Worm (Caenorhabditis elegans) whole organism, midembryonic: ENCODE measurements around the gene mbf-1.

Experiments
- flt-1 ChIP-seq: fragments of 200-800 bp; sonication (Bioruptor generic); IDR thresholded peaks from 2 replicates; pipeline ENCODE4 v1.3.6; 2022; ENCODE audit warnings: missing genetic modification characterization, missing compliant biosample characterization
- klf-2 ChIP-seq: fragments of 200-800 bp; sonication (Bioruptor generic); conservative IDR thresholded peaks from 2 replicates; pipeline ENCODE4 v1.3.6; 2022; ENCODE audit warnings: missing genetic modification reagents, missing genetic modification characterization, missing compliant biosample characterization
- ref-1 ChIP-seq: fragments of 200-800 bp; sonication (Bioruptor generic); conservative IDR thresholded peaks from 2 replicates; pipeline ENCODE4 v1.3.6; 2022; ENCODE audit warnings: missing genetic modification reagents, missing genetic modification characterization, missing compliant biosample characterization
- tab-1 ChIP-seq: fragments of 200-800 bp; sonication (Bioruptor generic); IDR thresholded peaks from 2 replicates; pipeline ENCODE4 v1.3.6; 2022; ENCODE audit warnings: missing genetic modification characterization, missing compliant biosample characterization
- ztf-23 ChIP-seq: fragments of 200-800 bp; sonication (Bioruptor generic); IDR thresholded peaks from 2 replicates; pipeline ENCODE4 v1.3.6; 2022; ENCODE audit warnings: missing genetic modification reagents, missing genetic modification characterization, missing compliant biosample characterization
- ztf-29 ChIP-seq: fragments of 200-800 bp; sonication (Bioruptor generic); IDR thresholded peaks from 2 replicates; pipeline ENCODE4 v1.3.6; 2022; ENCODE audit warnings: missing genetic modification reagents, missing genetic modification characterization, missing compliant biosample characterization

- TF ChIP-seq ztf-23 (GFP tag; lab: Robert Waterston, UW) (no peak), tab-1 (GFP tag; lab: Robert Waterston, UW) (no peak), ref-1 (no peak), ztf-29 (GFP tag; lab: Robert Waterston, UW) (no peak), klf-2 (GFP tag; lab: Robert Waterston, UW) (no peak), flt-1 (GFP tag; lab: Robert Waterston, UW) (no peak)
These were observed 45.6 kb downstream of the mbf-1 start for ce11 chrIV:11434575-11434974.
